Worm (Caenorhabditis elegans): ENCODE measurements around the gene mcm-3.

- TF ChIP-seq ceh-62 (tag; optimal IDR thresholded peaks at IDR 0.05) = no peak
- TF ChIP-seq nhr-77 (tag; optimal IDR thresholded peaks at IDR 0.05) = no peak
- no peak for TF ChIP-seq spr-1 (tag; optimal IDR thresholded peaks at IDR 0.05)
- no peak for TF ChIP-seq nhr-48 (tag; optimal IDR thresholded peaks at IDR 0.05)
- TF ChIP-seq ZK546.5 (tag; optimal IDR thresholded peaks at IDR 0.05) = no peak
- TF ChIP-seq fos-1 (tag; optimal IDR thresholded peaks at IDR 0.05) = no peak
- no peak for TF ChIP-seq madf-9 (GFP tag; conservative IDR thresholded peaks at IDR 0.05)
- TF ChIP-seq unc-62 (GFP tag; optimal IDR thresholded peaks at IDR 0.05 in 1 of 2) = no peak
- TF ChIP-seq unc-62 (tag; optimal IDR thresholded peaks at IDR 0.05) = no peak
These were observed 19.2 kb upstream of the mcm-3 start for ce11 chrV:15078560-15078959.

Data from whole organism, L4 larva.